Worm (Caenorhabditis elegans) whole organism, mixed stage, embryonic: Measurements from ENCODE around the gene nduc-2.

Experiments used
- bed-3 ChIP-seq: fragments of 200-800 bp; sonication (Bioruptor generic); optimal IDR thresholded peaks from 3 replicates; lab custom pipeline; 2018; ENCODE audit warnings: mild to moderate bottlenecking, missing genetic modification characterization, moderate library complexity, missing compliant biosample characterization
- blmp-1 ChIP-seq: fragments of 150-350 bp; optimal IDR thresholded peaks from 2 replicates; lab custom pipeline; 2014; ENCODE audit warnings: missing biosample characterization, missing genetic modification characterization
- ceh-39 ChIP-seq: fragments of 150-350 bp; optimal IDR thresholded peaks from 2 replicates; lab custom pipeline; 2014; ENCODE audit warnings: missing biosample characterization, missing genetic modification characterization
- ces-1 ChIP-seq: fragments of 150-350 bp; optimal IDR thresholded peaks from 2 replicates; lab custom pipeline; 2014; ENCODE audit warnings: missing biosample characterization, missing genetic modification reagents, missing genetic modification characterization
- elt-3 ChIP-seq: fragments of 150-350 bp; optimal IDR thresholded peaks from 2 replicates; lab custom pipeline; 2014; ENCODE audit warnings: missing biosample characterization, missing genetic modification characterization
- mab-5 ChIP-seq: fragments of 150-350 bp; optimal IDR thresholded peaks from 2 replicates; lab custom pipeline; 2014; ENCODE audit warnings: missing biosample characterization, missing genetic modification characterization
- nhr-12 ChIP-seq: fragments of 150-350 bp; optimal IDR thresholded peaks from 2 replicates; lab custom pipeline; 2014; ENCODE audit warnings: missing biosample characterization, missing genetic modification characterization
- nhr-76 ChIP-seq: sonication (generic microtip); optimal IDR thresholded peaks from 2 replicates; lab custom pipeline; 2017; ENCODE audit warnings: missing biosample characterization, missing genetic modification characterization
- pha-4 ChIP-seq: fragments of 150-350 bp; optimal IDR thresholded peaks from 2 replicates; lab custom pipeline; 2018; ENCODE audit warnings: missing biosample characterization, missing genetic modification reagents, missing genetic modification characterization
- unc-120 ChIP-seq: sonication (generic microtip); optimal IDR thresholded peaks from 2 replicates; lab custom pipeline; 2017; ENCODE audit warnings: missing genetic modification characterization, missing compliant biosample characterization; ENCODE audit not compliant: poor library complexity, severe bottlenecking
- unc-62 ChIP-seq: fragments of 150-350 bp; optimal IDR thresholded peaks from 2 replicates; lab custom pipeline; 2014; ENCODE audit warnings: missing biosample characterization, missing genetic modification reagents, missing genetic modification characterization

ce11 chrIII:2800743-2801142 lies 14.1 kb downstream of the nduc-2 start:
- TF ChIP-seq mab-5 (no peak), nhr-76 (tag; lab: Kevin White, UChicago) (no peak), bed-3 (no peak), unc-120 (tag; lab: Kevin White, UChicago) (no peak), ceh-39 (no peak), blmp-1 (tag; lab: Kevin White, UChicago) (no peak), unc-62 (GFP tag; lab: Kevin White, UChicago) (no peak), pha-4 (tag; lab: Kevin White, UChicago) (no peak), elt-3 (no peak), ces-1 (GFP tag; lab: Kevin White, UChicago) (no peak), nhr-12 (tag; lab: Kevin White, UChicago) (no peak)
